Fruit fly (Drosophila melanogaster): ENCODE data around the gene CG10301.

The CG10301 gene

dm6 chr3R:23725711-23726349 is 15.9 kb downstream of the CG10301 start:
- TF ChIP-seq CG12768 (GFP tag; optimal IDR thresholded peaks at IDR 0.05) (peak; percentile 32), CG5204 (GFP tag; optimal IDR thresholded peaks at IDR 0.05) (no peak)

- peak; percentile 49 for TF ChIP-seq CG12768 (GFP tag; optimal IDR thresholded peaks at IDR 0.05)
- TF ChIP-seq Crg-1 (GFP tag; optimal IDR thresholded peaks at IDR 0.05) = no peak
- TF ChIP-seq Hr96 (GFP tag; optimal IDR thresholded peaks at IDR 0.05) = peak; percentile 4
- TF ChIP-seq bab1 (GFP tag; optimal IDR thresholded peaks at IDR 0.05) = peak; percentile 20
- peak; percentile 66 for TF ChIP-seq CG5204 (GFP tag; optimal IDR thresholded peaks at IDR 0.05)
- TF ChIP-seq kay (GFP tag; ENCODE audit: borderline replicate concordance) = peak; percentile 88
- TF ChIP-seq tj (GFP tag; optimal IDR thresholded peaks at IDR 0.05) = peak; percentile 13
- no peak for TF ChIP-seq CG1620 (GFP tag; optimal IDR thresholded peaks at IDR 0.05)
- peak; percentile 79 for TF ChIP-seq CG14711 (tag; optimal IDR thresholded peaks at IDR 0.05)
- TF ChIP-seq pad (GFP tag; optimal IDR thresholded peaks at IDR 0.05) = peak; percentile 22
- no peak for TF ChIP-seq cnc (optimal IDR thresholded peaks at IDR 0.05)
- TF ChIP-seq CG33017 (tag; optimal IDR thresholded peaks at IDR 0.05) = peak; percentile 87
- peak; percentile 25 for TF ChIP-seq Mnt (GFP tag; optimal IDR thresholded peaks at IDR 0.05)
- TF ChIP-seq CG7101 (tag; optimal IDR thresholded peaks at IDR 0.05) = peak; percentile 76
- TF ChIP-seq cic (GFP tag; optimal IDR thresholded peaks at IDR 0.05) = no peak
- TF ChIP-seq CG11617 (GFP tag; optimal IDR thresholded peaks at IDR 0.05) = peak; percentile 69
- TF ChIP-seq toe (GFP tag; optimal IDR thresholded peaks at IDR 0.05) = peak; percentile 67
- no peak for TF ChIP-seq Clk (GFP tag; optimal IDR thresholded peaks at IDR 0.05)
- TF ChIP-seq CG7045 (GFP tag; optimal IDR thresholded peaks at IDR 0.05) = peak; percentile 78
Measured at dm6 chr3R:23726740-23727139, 16.8 kb downstream of the CG10301 start.

dm6 chr3R:23727657-23728056 is 17.7 kb downstream of the CG10301 start:
- no peak for TF ChIP-seq tj (GFP tag; optimal IDR thresholded peaks at IDR 0.05)
- TF ChIP-seq kay (GFP tag; ENCODE audit: borderline replicate concordance) = no peak
- TF ChIP-seq bab1 (GFP tag; optimal IDR thresholded peaks at IDR 0.05) = no peak
- TF ChIP-seq CG1620 (GFP tag; optimal IDR thresholded peaks at IDR 0.05) = no peak
- no peak for TF ChIP-seq Hr96 (GFP tag; optimal IDR thresholded peaks at IDR 0.05)
- TF ChIP-seq Crg-1 (GFP tag; optimal IDR thresholded peaks at IDR 0.05) = no peak
- TF ChIP-seq CG33017 (tag; optimal IDR thresholded peaks at IDR 0.05) = no peak
- TF ChIP-seq CG14711 (tag; optimal IDR thresholded peaks at IDR 0.05) = no peak
- TF ChIP-seq cnc (optimal IDR thresholded peaks at IDR 0.05) = no peak
- TF ChIP-seq Clk (GFP tag; optimal IDR thresholded peaks at IDR 0.05) = no peak
- no peak for TF ChIP-seq CG7101 (tag; optimal IDR thresholded peaks at IDR 0.05)
- TF ChIP-seq cic (GFP tag; optimal IDR thresholded peaks at IDR 0.05) = no peak
- TF ChIP-seq Mnt (GFP tag; optimal IDR thresholded peaks at IDR 0.05) = no peak
- TF ChIP-seq ovo (GFP tag; optimal IDR thresholded peaks at IDR 0.05) = no peak

- TF ChIP-seq Mnt (GFP tag; optimal IDR thresholded peaks at IDR 0.05) (peak; percentile 62), cnc (optimal IDR thresholded peaks at IDR 0.05) (no peak), CG1620 (GFP tag; optimal IDR thresholded peaks at IDR 0.05) (no peak), CG5204 (GFP tag; optimal IDR thresholded peaks at IDR 0.05) (peak; percentile 16), ovo (GFP tag; optimal IDR thresholded peaks at IDR 0.05) (peak; percentile 24), CG33017 (tag; optimal IDR thresholded peaks at IDR 0.05) (peak; percentile 53), CG12768 (GFP tag; optimal IDR thresholded peaks at IDR 0.05) (peak; percentile 79), cic (GFP tag; optimal IDR thresholded peaks at IDR 0.05) (peak; percentile 85), Clk (GFP tag; optimal IDR thresholded peaks at IDR 0.05) (no peak), CG7101 (tag; optimal IDR thresholded peaks at IDR 0.05) (peak; percentile 26), tj (GFP tag; optimal IDR thresholded peaks at IDR 0.05) (peak; percentile 22), CG14711 (tag; optimal IDR thresholded peaks at IDR 0.05) (no peak), CG11617 (GFP tag; optimal IDR thresholded peaks at IDR 0.05) (no peak), CG7045 (GFP tag; optimal IDR thresholded peaks at IDR 0.05) (no peak), kay (GFP tag; ENCODE audit: borderline replicate concordance) (peak; percentile 96), Crg-1 (GFP tag; optimal IDR thresholded peaks at IDR 0.05) (no peak), toe (GFP tag; optimal IDR thresholded peaks at IDR 0.05) (no peak), Hr96 (GFP tag; optimal IDR thresholded peaks at IDR 0.05) (no peak), bab1 (GFP tag; optimal IDR thresholded peaks at IDR 0.05) (no peak), pad (GFP tag; optimal IDR thresholded peaks at IDR 0.05) (no peak)
Measured at dm6 chr3R:23728086-23728485, 18.1 kb downstream of the CG10301 start.

dm6 chr3R:23729066-23729465 is 19.1 kb downstream of the CG10301 start:
- TF ChIP-seq CG1620 (GFP tag; optimal IDR thresholded peaks at IDR 0.05) (no peak), CG33017 (tag; optimal IDR thresholded peaks at IDR 0.05) (peak; percentile 82), Mnt (GFP tag; optimal IDR thresholded peaks at IDR 0.05) (peak; percentile 61), cnc (optimal IDR thresholded peaks at IDR 0.05) (no peak), CG5204 (GFP tag; optimal IDR thresholded peaks at IDR 0.05) (no peak), CG14711 (tag; optimal IDR thresholded peaks at IDR 0.05) (peak; percentile 37), Clk (GFP tag; optimal IDR thresholded peaks at IDR 0.05) (peak; percentile 23), cic (GFP tag; optimal IDR thresholded peaks at IDR 0.05) (peak; percentile 91), CG7045 (GFP tag; optimal IDR thresholded peaks at IDR 0.05) (peak; percentile 74), bab1 (GFP tag; optimal IDR thresholded peaks at IDR 0.05) (no peak), tj (GFP tag; optimal IDR thresholded peaks at IDR 0.05) (no peak), kay (GFP tag; ENCODE audit: borderline replicate concordance) (peak; percentile 57), CG12768 (GFP tag; optimal IDR thresholded peaks at IDR 0.05) (peak; percentile 77), toe (GFP tag; optimal IDR thresholded peaks at IDR 0.05) (peak; percentile 7), CG11617 (GFP tag; optimal IDR thresholded peaks at IDR 0.05) (peak; percentile 37), Crg-1 (GFP tag; optimal IDR thresholded peaks at IDR 0.05) (peak; percentile 77), pad (GFP tag; optimal IDR thresholded peaks at IDR 0.05) (peak; percentile 42), ovo (GFP tag; optimal IDR thresholded peaks at IDR 0.05) (peak; percentile 65), CG7101 (tag; optimal IDR thresholded peaks at IDR 0.05) (peak; percentile 71), Hr96 (GFP tag; optimal IDR thresholded peaks at IDR 0.05) (no peak)
